Fruit fly (Drosophila melanogaster) whole organism, embryonic: Measurements from ENCODE around the gene drn.

Experiments
- Antp ChIP-seq: fragments of 200-800 bp; sonication (Bioruptor generic); optimal IDR thresholded peaks from 3 replicates; lab custom pipeline; 2016; ENCODE audit warnings: missing biosample characterization, missing genetic modification characterization
- CG10431 ChIP-seq: fragments of 200-800 bp; sonication (Bioruptor generic); optimal IDR thresholded peaks from 3 replicates; lab custom pipeline; 2018; ENCODE audit warnings: missing biosample characterization, mild to moderate bottlenecking, missing genetic modification characterization
- CG10979 ChIP-seq: fragments of 200-800 bp; sonication (Bioruptor generic); optimal IDR thresholded peaks from 2 replicates; lab custom pipeline; 2018; ENCODE audit warnings: missing biosample characterization, mild to moderate bottlenecking, missing genetic modification characterization, moderate library complexity
- CG11085 ChIP-seq: fragments of 200-800 bp; sonication (Bioruptor generic); IDR thresholded peaks from 2 replicates; pipeline ENCODE4 v1.3.6; 2022; ENCODE audit warnings: missing biosample characterization, missing genetic modification characterization
- CG11723 ChIP-seq: fragments of 200-800 bp; sonication (Bioruptor generic); optimal IDR thresholded peaks from 2 replicates; lab custom pipeline; 2017; ENCODE audit warnings: missing biosample characterization, mild to moderate bottlenecking, missing genetic modification characterization
- CG12744 ChIP-seq: fragments of 200-800 bp; sonication (Bioruptor generic); optimal IDR thresholded peaks from 2 replicates; lab custom pipeline; 2016; ENCODE audit warnings: missing biosample characterization, missing genetic modification characterization
- CG12942 ChIP-seq: fragments of 200-800 bp; sonication (Bioruptor generic); optimal IDR thresholded peaks from 3 replicates; lab custom pipeline; 2016; ENCODE audit warnings: missing biosample characterization, missing genetic modification characterization
- CG13894 ChIP-seq: fragments of 200-800 bp; sonication (Bioruptor generic); optimal IDR thresholded peaks from 3 replicates; lab custom pipeline; 2018; ENCODE audit warnings: missing biosample characterization, mild to moderate bottlenecking, missing genetic modification characterization, moderate library complexity
- CG15269 ChIP-seq: fragments of 200-800 bp; sonication (Bioruptor generic); optimal IDR thresholded peaks from 2 replicates; lab custom pipeline; 2018; ENCODE audit warnings: missing biosample characterization, mild to moderate bottlenecking, missing genetic modification characterization, moderate library complexity
- CG16779 ChIP-seq: fragments of 200-800 bp; sonication (Bioruptor generic); IDR thresholded peaks from 2 replicates; pipeline ENCODE4 v1.3.6; 2022; ENCODE audit warnings: missing biosample characterization, missing genetic modification characterization
- CG17359 ChIP-seq: fragments of 200-800 bp; sonication (Bioruptor generic); optimal IDR thresholded peaks from 3 replicates; lab custom pipeline; 2018; ENCODE audit warnings: missing biosample characterization, mild to moderate bottlenecking, missing genetic modification characterization, moderate library complexity
- CG17568 ChIP-seq: fragments of 200-800 bp; sonication (Bioruptor generic); optimal IDR thresholded peaks from 2 replicates; lab custom pipeline; 2018; ENCODE audit warnings: missing biosample characterization, mild to moderate bottlenecking, missing genetic modification characterization, moderate library complexity
- CG17802 ChIP-seq: fragments of 200-800 bp; sonication (Bioruptor generic); optimal IDR thresholded peaks from 2 replicates; lab custom pipeline; 2018; ENCODE audit warnings: missing biosample characterization, mild to moderate bottlenecking, missing genetic modification characterization, moderate library complexity
- CG2875 ChIP-seq: fragments of 200-800 bp; sonication (Bioruptor generic); optimal IDR thresholded peaks from 2 replicates; lab custom pipeline; 2017; ENCODE audit warnings: missing biosample characterization, mild to moderate bottlenecking, missing genetic modification characterization, missing genetic modification reagents
- CG3281 ChIP-seq: fragments of 200-800 bp; sonication (Bioruptor generic); optimal IDR thresholded peaks from 3 replicates; lab custom pipeline; 2017; ENCODE audit warnings: missing biosample characterization, mild to moderate bottlenecking, missing genetic modification characterization
- CG33557 ChIP-seq: fragments of 200-800 bp; sonication (Bioruptor generic); optimal IDR thresholded peaks from 2 replicates; lab custom pipeline; 2019; ENCODE audit warnings: missing biosample characterization, mild to moderate bottlenecking, missing genetic modification characterization, moderate library complexity
- CG5245 ChIP-seq: fragments of 200-800 bp; sonication (Bioruptor generic); optimal IDR thresholded peaks from 3 replicates; lab custom pipeline; 2016; ENCODE audit warnings: missing biosample characterization, missing genetic modification characterization
- CG9437 ChIP-seq: fragments of 200-800 bp; sonication (Bioruptor generic); optimal IDR thresholded peaks from 2 replicates; lab custom pipeline; 2018; ENCODE audit warnings: missing biosample characterization, mild to moderate bottlenecking, missing genetic modification characterization
- CG9797 ChIP-seq: fragments of 200-800 bp; sonication (Bioruptor generic); optimal IDR thresholded peaks from 3 replicates; lab custom pipeline; 2018; ENCODE audit warnings: missing biosample characterization, mild to moderate bottlenecking, missing genetic modification characterization
- E2f1 ChIP-seq: fragments of 200-800 bp; sonication (Bioruptor generic); IDR thresholded peaks from 2 replicates; pipeline ENCODE4 v1.3.6; 2022; ENCODE audit warnings: missing biosample characterization, missing genetic modification characterization
- HHEX ChIP-seq: fragments of 200-800 bp; sonication (Bioruptor generic); optimal IDR thresholded peaks from 3 replicates; lab custom pipeline; 2017; ENCODE audit warnings: missing biosample characterization, mild to moderate bottlenecking, missing genetic modification characterization, missing genetic modification reagents
- Jarid2 ChIP-seq: fragments of 200-800 bp; sonication (Bioruptor generic); optimal IDR thresholded peaks from 3 replicates; lab custom pipeline; 2017; ENCODE audit warnings: mild to moderate bottlenecking, missing biosample characterization, missing genetic modification reagents, missing genetic modification characterization
- MESR4 ChIP-seq: fragments of 200-800 bp; sonication (Bioruptor generic); optimal IDR thresholded peaks from 2 replicates; lab custom pipeline; 2018; ENCODE audit warnings: missing biosample characterization, mild to moderate bottlenecking, missing genetic modification characterization, moderate library complexity
- Mad ChIP-seq: fragments of 200-800 bp; sonication (Bioruptor generic); optimal IDR thresholded peaks from 2 replicates; lab custom pipeline; 2016; ENCODE audit warnings: missing biosample characterization, missing genetic modification characterization
- Optix ChIP-seq: fragments of 200-800 bp; sonication (Bioruptor generic); IDR thresholded peaks from 3 replicates; pipeline ENCODE4 v1.3.6; 2022; ENCODE audit warnings: missing biosample characterization, missing genetic modification characterization
- Pdp1 ChIP-seq, 2 experiments: fragments of 200-800 bp; sonication (Bioruptor generic); optimal IDR thresholded peaks; 3 replicates each; lab custom pipeline; 2016; ENCODE audit warnings: missing biosample characterization in 2 of 2, missing genetic modification characterization in 2 of 2, mild to moderate bottlenecking in 1 of 2, moderate library complexity in 1 of 2
- Xbp1 ChIP-seq: fragments of 200-800 bp; sonication (Bioruptor generic); optimal IDR thresholded peaks from 3 replicates; lab custom pipeline; 2016; ENCODE audit warnings: missing biosample characterization, mild to moderate bottlenecking, missing genetic modification characterization
- abd-A ChIP-seq: fragments of 200-800 bp; sonication (Bioruptor generic); optimal IDR thresholded peaks from 3 replicates; lab custom pipeline; 2019; ENCODE audit warnings: missing biosample characterization, mild to moderate bottlenecking, missing genetic modification characterization, moderate library complexity
- aop ChIP-seq: fragments of 200-800 bp; sonication (Bioruptor generic); IDR thresholded peaks from 2 replicates; pipeline ENCODE4 v1.3.6; 2022; ENCODE audit warnings: missing biosample characterization, missing genetic modification characterization
- ase ChIP-seq: fragments of 200-800 bp; sonication (Bioruptor generic); IDR thresholded peaks from 3 replicates; pipeline ENCODE4 v1.3.6; 2022; ENCODE audit warnings: missing biosample characterization, missing genetic modification characterization
- cad ChIP-seq: fragments of >200 bp; optimal IDR thresholded peaks from 2 replicates; lab custom pipeline; 2017; ENCODE audit warnings: missing biosample characterization, missing genetic modification characterization
- cg ChIP-seq: fragments of 200-800 bp; sonication (Bioruptor generic); optimal IDR thresholded peaks from 3 replicates; lab custom pipeline; 2019; ENCODE audit warnings: missing biosample characterization, mild to moderate bottlenecking, missing genetic modification characterization, moderate library complexity
- dmrt11E ChIP-seq: fragments of 200-800 bp; sonication (Bioruptor generic); optimal IDR thresholded peaks from 3 replicates; lab custom pipeline; 2018; ENCODE audit warnings: missing biosample characterization, mild to moderate bottlenecking, missing genetic modification characterization, moderate library complexity
- exex ChIP-seq: fragments of 200-800 bp; sonication (Bioruptor generic); optimal IDR thresholded peaks from 4 replicates; lab custom pipeline; 2018; ENCODE audit warnings: missing biosample characterization, mild to moderate bottlenecking, missing genetic modification characterization, moderate library complexity
- grn ChIP-seq: fragments of 200-800 bp; sonication (Bioruptor generic); optimal IDR thresholded peaks from 3 replicates; lab custom pipeline; 2017; ENCODE audit warnings: missing biosample characterization, missing genetic modification characterization
- gsb-n ChIP-seq: fragments of 200-800 bp; sonication (Bioruptor generic); optimal IDR thresholded peaks from 3 replicates; lab custom pipeline; 2018; ENCODE audit warnings: missing biosample characterization, mild to moderate bottlenecking, missing genetic modification characterization
- gt ChIP-seq: fragments of 200-800 bp; sonication (Bioruptor generic); IDR thresholded peaks from 2 replicates; pipeline ENCODE4 v1.3.6; 2022; ENCODE audit warnings: missing biosample characterization, missing genetic modification characterization
- jumu ChIP-seq: fragments of 200-800 bp; sonication (Bioruptor generic); optimal IDR thresholded peaks from 3 replicates; lab custom pipeline; 2016; ENCODE audit warnings: missing biosample characterization, missing genetic modification characterization
- kah ChIP-seq: fragments of 200-800 bp; sonication (Bioruptor generic); optimal IDR thresholded peaks from 2 replicates; lab custom pipeline; 2018; ENCODE audit warnings: missing biosample characterization, mild to moderate bottlenecking, missing genetic modification characterization
- lov ChIP-seq, 2 experiments: fragments of 200-800 bp in 1 of 2; fragments of >200 bp in 1 of 2; sonication (Bioruptor generic) in 1 of 2; IDR thresholded peaks in 1 of 2; optimal IDR thresholded peaks in 1 of 2; 2 replicates in 1 of 2; 3 replicates in 1 of 2; pipeline versions ENCODE4 v1.3.6 to Lab custom; 2017 to 2022; ENCODE audit warnings: missing biosample characterization in 1 of 2, missing genetic modification characterization in 1 of 2
- mam ChIP-seq: fragments of 200-800 bp; sonication (Bioruptor generic); optimal IDR thresholded peaks from 3 replicates; lab custom pipeline; 2016; ENCODE audit warnings: missing biosample characterization, missing genetic modification characterization
- mirr ChIP-seq: fragments of 200-800 bp; sonication (Bioruptor generic); optimal IDR thresholded peaks from 3 replicates; lab custom pipeline; 2018; ENCODE audit warnings: missing biosample characterization, mild to moderate bottlenecking, missing genetic modification characterization
- peb ChIP-seq: fragments of 200-800 bp; sonication (Bioruptor generic); IDR thresholded peaks from 2 replicates; pipeline ENCODE4 v1.3.6; 2022; ENCODE audit warnings: missing biosample characterization, missing genetic modification characterization
- pfk ChIP-seq: fragments of 200-800 bp; sonication (Bioruptor generic); optimal IDR thresholded peaks from 2 replicates; lab custom pipeline; 2018; ENCODE audit warnings: missing biosample characterization, mild to moderate bottlenecking, missing genetic modification characterization, moderate library complexity
- sima ChIP-seq: fragments of 200-800 bp; sonication (Bioruptor generic); optimal IDR thresholded peaks from 2 replicates; lab custom pipeline; 2016; ENCODE audit warnings: missing biosample characterization, missing genetic modification characterization
- sisA ChIP-seq: fragments of 200-800 bp; sonication (Bioruptor generic); IDR thresholded peaks from 2 replicates; pipeline ENCODE4 v1.3.6; 2022; ENCODE audit warnings: missing biosample characterization, missing genetic modification characterization
- vfl ChIP-seq: fragments of 200-800 bp; sonication (Bioruptor generic); optimal IDR thresholded peaks from 2 replicates; lab custom pipeline; 2016; ENCODE audit warnings: missing biosample characterization, missing genetic modification characterization
- vnd ChIP-seq: fragments of 200-800 bp; sonication (Bioruptor generic); IDR thresholded peaks from 3 replicates; pipeline ENCODE4 v1.3.6; 2022; ENCODE audit warnings: missing biosample characterization, missing genetic modification characterization; ENCODE audit not compliant: partially characterized antibody
- vvl ChIP-seq: fragments of 200-800 bp; sonication (Bioruptor generic); IDR thresholded peaks from 2 replicates; pipeline ENCODE4 v1.3.6; 2022; ENCODE audit warnings: missing biosample characterization, missing genetic modification characterization
- wek ChIP-seq: fragments of 200-800 bp; sonication (Bioruptor generic); optimal IDR thresholded peaks from 3 replicates; lab custom pipeline; 2018; ENCODE audit warnings: missing biosample characterization, mild to moderate bottlenecking, missing genetic modification characterization, moderate library complexity
- yki ChIP-seq: fragments of >200 bp; optimal IDR thresholded peaks from 3 replicates; lab custom pipeline; 2018

The drn gene

DNA sequence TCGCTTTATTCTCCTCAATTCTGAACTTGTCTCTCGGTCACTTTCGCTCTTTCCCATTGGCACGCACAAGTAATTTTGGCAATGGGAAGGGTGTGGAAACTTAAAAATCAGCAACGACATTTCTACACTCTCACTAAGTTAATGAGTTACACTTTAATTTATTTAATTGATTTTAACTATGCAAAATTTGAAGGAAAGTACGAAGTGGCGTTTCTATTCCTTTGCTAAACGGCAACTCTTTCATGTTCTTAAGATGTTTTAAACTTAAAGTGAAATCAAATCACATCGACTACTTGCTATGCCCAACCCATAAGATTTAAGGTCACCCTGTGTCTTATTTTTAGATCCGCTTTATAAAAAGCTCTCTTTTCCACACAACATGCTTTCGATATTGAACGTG is 30.4 kb downstream of the drn start (continued):
- TF ChIP-seq CG12942 (GFP tag; lab: Kevin White, UChicago) (peak; percentile 34), MESR4 (GFP tag; lab: Kevin White, UChicago) (no peak), grn (GFP tag; lab: Kevin White, UChicago) (no peak), yki (lab: Kevin White, UChicago) (no peak), pfk (GFP tag; lab: Kevin White, UChicago) (no peak), CG10979 (tag; lab: Kevin White, UChicago) (no peak), mirr (GFP tag; lab: Kevin White, UChicago) (no peak), CG9437 (peak; percentile 11), CG3281 (GFP tag; lab: Kevin White, UChicago) (peak; percentile 71), vnd (no peak), aop (GFP tag; lab: Robert Waterston, UW) (no peak), Antp (peak; percentile 23), CG9797 (GFP tag; lab: Kevin White, UChicago) (no peak), gt (GFP tag; lab: Robert Waterston, UW) (no peak), jumu (GFP tag; lab: Kevin White, UChicago) (no peak), CG17359 (tag; lab: Kevin White, UChicago) (peak; percentile 67), peb (GFP tag; lab: Robert Waterston, UW) (no peak), cg (no peak), abd-A (tag; lab: Kevin White, UChicago) (no peak), cad (GFP tag; lab: Kevin White, UChicago) (no peak), wek (no peak), kah (GFP tag; lab: Kevin White, UChicago) (no peak), E2f1 (GFP tag; lab: Robert Waterston, UW) (peak; percentile 35; the same call in 1 of the 2 replicates), CG13894 (no peak), Mad (GFP tag; lab: Kevin White, UChicago) (no peak), CG5245 (GFP tag; lab: Kevin White, UChicago) (peak; percentile 0), sisA (peak; percentile 50), gsb-n (tag; lab: Kevin White, UChicago) (no peak), vfl (GFP tag; lab: Kevin White, UChicago) (no peak), Pdp1 (GFP tag; optimal IDR thresholded peaks at IDR 0.05; lab: Kevin White, UChicago) (peak; percentile 28 to 49), dmrt11E (tag; lab: Kevin White, UChicago) (no peak), sima (GFP tag; lab: Kevin White, UChicago) (no peak), CG16779 (no peak), mam (peak; percentile 62), CG17802 (no peak), Optix (no peak), CG11723 (GFP tag; lab: Kevin White, UChicago) (peak; percentile 5), ase (GFP tag; lab: Robert Waterston, UW) (peak; percentile 27; the same call in 2 of the 3 replicates), HHEX (GFP tag; lab: Kevin White, UChicago) (peak; percentile 57), lov (optimal IDR thresholded peaks at IDR 0.05; lab: Kevin White, UChicago) (no peak), lov (GFP tag; IDR thresholded peaks at IDR 0.05; lab: Robert Waterston, UW) (no peak), Xbp1 (peak; percentile 62), vvl (peak; percentile 54; the same call in 1 of the 2 replicates), CG12744 (GFP tag; lab: Kevin White, UChicago) (no peak), CG17568 (peak; percentile 57), exex (tag; lab: Kevin White, UChicago) (no peak), CG33557 (no peak), CG15269 (tag; lab: Kevin White, UChicago) (peak; percentile 81), CG2875 (GFP tag; lab: Kevin White, UChicago) (no peak), CG11085 (GFP tag; lab: Robert Waterston, UW) (no peak), Jarid2 (no peak), CG10431 (GFP tag; lab: Kevin White, UChicago) (no peak)
